Worm (Caenorhabditis elegans) whole organism, L1 larva: ENCODE results near the gene nhr-48.

ENCODE experiments used
- C04F5.9 ChIP-seq: sonication (generic microtip); optimal IDR thresholded peaks from 2 replicates; lab custom pipeline; 2016; ENCODE audit warnings: missing genetic modification characterization, missing compliant biosample characterization
- aha-1 ChIP-seq: fragments of 150-350 bp; optimal IDR thresholded peaks from 2 replicates; lab custom pipeline; 2014; ENCODE audit warnings: missing biosample characterization, missing genetic modification characterization
- blmp-1 ChIP-seq: fragments of 150-350 bp; optimal IDR thresholded peaks from 2 replicates; lab custom pipeline; 2014; ENCODE audit warnings: missing biosample characterization, missing genetic modification characterization
- ceh-63 ChIP-seq: fragments of 200-800 bp; sonication (Bioruptor generic); optimal IDR thresholded peaks from 2 replicates; lab custom pipeline; 2018; ENCODE audit warnings: mild to moderate bottlenecking, missing genetic modification characterization, missing compliant biosample characterization
- ceh-8 ChIP-seq: fragments of 200-800 bp; sonication (Bioruptor generic); optimal IDR thresholded peaks from 2 replicates; lab custom pipeline; 2018; ENCODE audit warnings: mild to moderate bottlenecking, missing genetic modification characterization, moderate library complexity, missing compliant biosample characterization
- ceh-90 ChIP-seq: sonication (generic microtip); optimal IDR thresholded peaks from 2 replicates; lab custom pipeline; 2016; ENCODE audit warnings: missing genetic modification characterization, missing compliant biosample characterization
- efl-1 ChIP-seq, 4 experiments: fragments of 150-350 bp; optimal IDR thresholded peaks in 3 of 4; peaks in 1 of 4; 1 replicate in 1 of 4; 2 replicates in 3 of 4; lab custom pipeline; 2014; ENCODE audit warnings: missing biosample characterization in 2 of 4, missing genetic modification characterization in 2 of 4, missing genetic modification reagents in 2 of 4
- efl-3 ChIP-seq: fragments of 200-800 bp; sonication (Bioruptor generic); optimal IDR thresholded peaks from 2 replicates; lab custom pipeline; 2018; ENCODE audit warnings: mild to moderate bottlenecking, missing genetic modification characterization, missing compliant biosample characterization
- egl-27 ChIP-seq, 2 experiments: fragments of 150-350 bp in 1 of 2; sonication (generic microtip); optimal IDR thresholded peaks; 3 replicates each; lab custom pipeline; 2017 to 2018; ENCODE audit warnings: missing biosample characterization in 2 of 2, missing genetic modification characterization in 2 of 2, missing genetic modification reagents in 2 of 2
- elt-2 ChIP-seq: sonication (generic microtip); optimal IDR thresholded peaks from 2 replicates; lab custom pipeline; 2016; ENCODE audit warnings: missing genetic modification characterization, mild to moderate bottlenecking, inconsistent platforms, missing compliant biosample characterization, missing genetic modification reagents
- elt-3 ChIP-seq, 6 experiments: fragments of 150-350 bp in 1 of 6; sonication (generic microtip); optimal IDR thresholded peaks; 2 replicates each; lab custom pipeline; 2017 to 2018; ENCODE audit warnings: missing biosample characterization in 6 of 6, missing genetic modification characterization in 6 of 6, inconsistent platforms in 1 of 6
- ets-5 ChIP-seq: fragments of 200-800 bp; sonication (Bioruptor generic); IDR thresholded peaks from 2 replicates; pipeline ENCODE4 v1.3.6; 2022; ENCODE audit warnings: missing genetic modification characterization, missing compliant biosample characterization
- fos-1 ChIP-seq: fragments of 150-350 bp; optimal IDR thresholded peaks from 2 replicates; lab custom pipeline; 2014; ENCODE audit warnings: missing biosample characterization, missing genetic modification characterization
- grh-1 ChIP-seq: fragments of 200-800 bp; sonication (Bioruptor generic); IDR thresholded peaks from 2 replicates; pipeline ENCODE4 v1.3.6; 2022; ENCODE audit warnings: missing genetic modification reagents, missing genetic modification characterization, missing compliant biosample characterization
- hlh-17 ChIP-seq: fragments of 200-800 bp; sonication (Bioruptor generic); optimal IDR thresholded peaks from 2 replicates; lab custom pipeline; 2018; ENCODE audit warnings: missing genetic modification characterization, mild to moderate bottlenecking, missing compliant biosample characterization, moderate library complexity, borderline replicate concordance
- hlh-4 ChIP-seq: sonication (generic microtip); optimal IDR thresholded peaks from 2 replicates; lab custom pipeline; 2016; ENCODE audit warnings: mild to moderate bottlenecking, missing genetic modification characterization, missing compliant biosample characterization
- jun-1 ChIP-seq: fragments of 150-350 bp; optimal IDR thresholded peaks from 2 replicates; lab custom pipeline; 2014; ENCODE audit warnings: missing biosample characterization, missing genetic modification reagents, missing genetic modification characterization
- lin-13 ChIP-seq: fragments of 150-350 bp; optimal IDR thresholded peaks from 2 replicates; lab custom pipeline; 2014; ENCODE audit warnings: missing biosample characterization, missing genetic modification reagents, missing genetic modification characterization
- lin-14 ChIP-seq: fragments of 200-800 bp; sonication (Bioruptor generic); optimal IDR thresholded peaks from 2 replicates; lab custom pipeline; 2018; ENCODE audit warnings: mild to moderate bottlenecking, missing genetic modification characterization, moderate library complexity, missing compliant biosample characterization
- lin-35 ChIP-seq, 2 experiments: fragments of 150-350 bp; optimal IDR thresholded peaks; 2 replicates each; lab custom pipeline; 2014; ENCODE audit warnings: missing biosample characterization in 2 of 2, missing genetic modification characterization in 2 of 2, missing genetic modification reagents in 2 of 2
- lin-39 ChIP-seq: fragments of 150-350 bp; optimal IDR thresholded peaks from 2 replicates; lab custom pipeline; 2014; ENCODE audit warnings: missing biosample characterization, missing genetic modification reagents, missing genetic modification characterization
- lir-3 ChIP-seq: sonication (generic microtip); optimal IDR thresholded peaks from 2 replicates; lab custom pipeline; 2016; ENCODE audit warnings: mild to moderate bottlenecking, missing genetic modification characterization, moderate library complexity, missing compliant biosample characterization; ENCODE audit not compliant: poor library complexity
- lsy-2 ChIP-seq, 2 experiments: fragments of 150-350 bp; optimal IDR thresholded peaks; 2 replicates each; lab custom pipeline; 2014; ENCODE audit warnings: missing biosample characterization in 2 of 2, missing genetic modification characterization in 2 of 2
- mdl-1 ChIP-seq, 2 experiments: fragments of 150-350 bp; optimal IDR thresholded peaks; 2 replicates each; lab custom pipeline; 2014 to 2017; ENCODE audit warnings: missing biosample characterization in 2 of 2, missing genetic modification characterization in 2 of 2, inconsistent platforms in 1 of 2
- mep-1 ChIP-seq: fragments of 150-350 bp; optimal IDR thresholded peaks from 2 replicates; lab custom pipeline; 2014; ENCODE audit warnings: missing biosample characterization, missing genetic modification characterization
- nhr-11 ChIP-seq: fragments of 150-350 bp; optimal IDR thresholded peaks from 2 replicates; lab custom pipeline; 2014; ENCODE audit warnings: missing biosample characterization, missing genetic modification characterization
- nhr-12 ChIP-seq: sonication (generic microtip); optimal IDR thresholded peaks from 2 replicates; lab custom pipeline; 2017; ENCODE audit warnings: missing biosample characterization, missing genetic modification characterization
- nhr-19 ChIP-seq: fragments of 200-800 bp; sonication (Bioruptor generic); conservative IDR thresholded peaks from 2 replicates; pipeline ENCODE4 v1.3.6; 2022; ENCODE audit warnings: missing genetic modification characterization, missing compliant biosample characterization
- nhr-20 ChIP-seq: sonication (generic microtip); optimal IDR thresholded peaks from 2 replicates; lab custom pipeline; 2016; ENCODE audit warnings: mild to moderate bottlenecking, missing genetic modification characterization, missing compliant biosample characterization
- nhr-237 ChIP-seq: fragments of 150-350 bp; optimal IDR thresholded peaks from 2 replicates; lab custom pipeline; 2014; ENCODE audit warnings: missing biosample characterization, missing genetic modification characterization
- nhr-28 ChIP-seq: fragments of 150-350 bp; optimal IDR thresholded peaks from 2 replicates; lab custom pipeline; 2014; ENCODE audit warnings: missing biosample characterization, missing genetic modification characterization
- nhr-47 ChIP-seq: sonication (generic microtip); optimal IDR thresholded peaks from 2 replicates; lab custom pipeline; 2016; ENCODE audit warnings: mild to moderate bottlenecking, missing genetic modification characterization, moderate library complexity, missing compliant biosample characterization
- nhr-71 ChIP-seq: sonication (generic microtip); optimal IDR thresholded peaks from 2 replicates; lab custom pipeline; 2016; ENCODE audit warnings: mild to moderate bottlenecking, missing genetic modification characterization, moderate library complexity, missing compliant biosample characterization
- nhr-85 ChIP-seq: sonication (generic microtip); peaks from one replicate; lab custom pipeline; 2016; ENCODE audit warnings: missing genetic modification characterization, inconsistent platforms, missing compliant biosample characterization
- nhr-90 ChIP-seq: sonication (generic microtip); optimal IDR thresholded peaks from 2 replicates; lab custom pipeline; 2016; ENCODE audit warnings: mild to moderate bottlenecking, missing genetic modification characterization, missing compliant biosample characterization; ENCODE audit not compliant: poor library complexity
- pqm-1 ChIP-seq: sonication (generic microtip); optimal IDR thresholded peaks from 3 replicates; lab custom pipeline; 2017; ENCODE audit warnings: missing biosample characterization, missing genetic modification characterization
- skn-1 ChIP-seq: fragments of 150-350 bp; optimal IDR thresholded peaks from 2 replicates; lab custom pipeline; 2014; ENCODE audit warnings: missing biosample characterization, missing genetic modification characterization
- snu-23 ChIP-seq: sonication (generic microtip); optimal IDR thresholded peaks from 2 replicates; lab custom pipeline; 2016; ENCODE audit warnings: missing genetic modification characterization, missing compliant biosample characterization
- sup-37 ChIP-seq: fragments of 200-800 bp; sonication (Bioruptor generic); optimal IDR thresholded peaks from 2 replicates; lab custom pipeline; 2018; ENCODE audit warnings: mild to moderate bottlenecking, missing genetic modification characterization, missing compliant biosample characterization
- tbx-2 ChIP-seq: sonication (generic microtip); optimal IDR thresholded peaks from 2 replicates; lab custom pipeline; 2016; ENCODE audit warnings: missing genetic modification characterization, missing compliant biosample characterization
- unc-130 ChIP-seq: fragments of 150-350 bp; optimal IDR thresholded peaks from 2 replicates; lab custom pipeline; 2017; ENCODE audit warnings: missing biosample characterization, missing genetic modification characterization, inconsistent platforms
- unc-62 ChIP-seq: fragments of 150-350 bp; optimal IDR thresholded peaks from 2 replicates; lab custom pipeline; 2014; ENCODE audit warnings: missing biosample characterization, missing genetic modification reagents, missing genetic modification characterization
- unc-86 ChIP-seq: sonication (generic microtip); optimal IDR thresholded peaks from 2 replicates; lab custom pipeline; 2016; ENCODE audit warnings: missing genetic modification characterization, missing compliant biosample characterization
- vab-15 ChIP-seq: sonication (generic microtip); optimal IDR thresholded peaks from 2 replicates; lab custom pipeline; 2017; ENCODE audit warnings: missing genotype, mild to moderate bottlenecking, missing genetic modification characterization, missing compliant biosample characterization
- xbp-1 ChIP-seq: sonication (generic microtip); optimal IDR thresholded peaks from 2 replicates; lab custom pipeline; 2016; ENCODE audit warnings: missing genetic modification characterization, missing compliant biosample characterization
- zag-1 ChIP-seq: fragments of 150-350 bp; optimal IDR thresholded peaks from 2 replicates; lab custom pipeline; 2014; ENCODE audit warnings: missing biosample characterization, missing genetic modification characterization
- zip-4 ChIP-seq: fragments of 200-800 bp; sonication (Bioruptor generic); optimal IDR thresholded peaks from 2 replicates; lab custom pipeline; 2018; ENCODE audit warnings: mild to moderate bottlenecking, missing genetic modification characterization, moderate library complexity, missing compliant biosample characterization
- ztf-11 ChIP-seq, 2 experiments: sonication (generic microtip); optimal IDR thresholded peaks; 2 replicates each; lab custom pipeline; 2016 to 2017; ENCODE audit warnings: missing genetic modification characterization in 2 of 2, missing biosample characterization in 1 of 2, missing compliant biosample characterization in 1 of 2
- ztf-4 ChIP-seq: fragments of 150-350 bp; optimal IDR thresholded peaks from 2 replicates; lab custom pipeline; 2014; ENCODE audit warnings: missing biosample characterization, missing genetic modification characterization

Gene nhr-48

DNA sequence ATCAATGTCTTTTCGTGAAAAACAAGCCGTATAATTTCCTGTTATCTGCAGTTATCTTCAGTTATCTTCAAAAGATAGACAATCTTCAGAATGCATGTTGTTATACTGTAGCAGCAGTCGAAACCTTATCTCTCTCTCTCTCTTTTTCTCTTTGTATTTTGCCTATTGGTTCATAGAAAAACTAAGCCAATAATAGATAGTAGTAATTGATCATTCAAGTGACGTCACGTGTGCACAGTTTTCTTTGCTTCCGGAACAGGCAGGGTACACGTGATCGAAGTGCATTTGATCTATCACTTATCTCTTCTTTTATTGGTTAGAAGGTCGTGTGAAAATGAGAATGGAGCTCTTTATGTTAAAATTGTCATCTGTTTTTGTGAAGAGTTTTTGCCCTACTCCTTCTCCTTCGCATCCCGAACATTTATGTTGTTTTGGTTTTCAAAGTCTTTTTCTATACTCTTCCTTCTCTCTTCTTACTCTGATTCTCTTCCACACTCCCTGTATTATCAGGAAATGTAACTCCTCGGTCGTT is 3.4 kb upstream of the nhr-48 start:
- TF ChIP-seq lin-13 (GFP tag; lab: Kevin White, UChicago) (peak; percentile 11), pqm-1 (tag; lab: Kevin White, UChicago) (no peak), hlh-4 (tag; lab: Kevin White, UChicago) (no peak), tbx-2 (tag; lab: Kevin White, UChicago) (peak; percentile 13), efl-3 (GFP tag; lab: Kevin White, UChicago) (no peak), elt-3 (tag; optimal IDR thresholded peaks at IDR 0.05; lab: Kevin White, UChicago) (peak in 5 of 6 experiments; percentile 78 to 93 (median 91)), nhr-90 (tag; lab: Kevin White, UChicago) (peak; percentile 65), skn-1 (tag; lab: Kevin White, UChicago) (no peak), xbp-1 (no peak), lin-14 (GFP tag; lab: Kevin White, UChicago) (peak; percentile 46), ceh-63 (no peak), nhr-20 (peak; percentile 80), unc-130 (tag; lab: Kevin White, UChicago) (no peak), nhr-47 (peak; percentile 19), jun-1 (tag; lab: Kevin White, UChicago) (no peak), snu-23 (GFP tag; lab: Kevin White, UChicago) (peak; percentile 61), nhr-71 (tag; lab: Kevin White, UChicago) (peak; percentile 78), nhr-85 (tag; lab: Kevin White, UChicago) (peak; percentile 94), nhr-12 (no peak), nhr-19 (peak; percentile 30; the same call in 1 of the 2 replicates), lir-3 (tag; lab: Kevin White, UChicago) (no peak), blmp-1 (tag; lab: Kevin White, UChicago) (peak; percentile 10), lin-35 (GFP tag; optimal IDR thresholded peaks at IDR 0.05; lab: Kevin White, UChicago) (peak in 1 of 2 experiments; percentile 33), lsy-2 (tag; optimal IDR thresholded peaks at IDR 0.05; lab: Kevin White, UChicago) (peak in 1 of 2 experiments; percentile 8), mdl-1 (tag; optimal IDR thresholded peaks at IDR 0.05; lab: Kevin White, UChicago) (peak in 1 of 2 experiments; percentile 26), aha-1 (tag; lab: Kevin White, UChicago) (no peak), efl-1 (optimal IDR thresholded peaks at IDR 0.05; lab: Kevin White, UChicago) (no peak), efl-1 (GFP tag; optimal IDR thresholded peaks at IDR 0.05 in 1 of 2; lab: Kevin White, UChicago) (peak in 1 of 2 experiments; percentile 33), elt-2 (tag; lab: Kevin White, UChicago) (peak; percentile 87), zip-4 (GFP tag; lab: Kevin White, UChicago) (no peak), grh-1 (GFP tag; lab: Robert Waterston, UW) (0 out of 2 replicates have a peak, but pooled peaks have one; percentile 44), nhr-11 (tag; lab: Kevin White, UChicago) (no peak)

DNA sequence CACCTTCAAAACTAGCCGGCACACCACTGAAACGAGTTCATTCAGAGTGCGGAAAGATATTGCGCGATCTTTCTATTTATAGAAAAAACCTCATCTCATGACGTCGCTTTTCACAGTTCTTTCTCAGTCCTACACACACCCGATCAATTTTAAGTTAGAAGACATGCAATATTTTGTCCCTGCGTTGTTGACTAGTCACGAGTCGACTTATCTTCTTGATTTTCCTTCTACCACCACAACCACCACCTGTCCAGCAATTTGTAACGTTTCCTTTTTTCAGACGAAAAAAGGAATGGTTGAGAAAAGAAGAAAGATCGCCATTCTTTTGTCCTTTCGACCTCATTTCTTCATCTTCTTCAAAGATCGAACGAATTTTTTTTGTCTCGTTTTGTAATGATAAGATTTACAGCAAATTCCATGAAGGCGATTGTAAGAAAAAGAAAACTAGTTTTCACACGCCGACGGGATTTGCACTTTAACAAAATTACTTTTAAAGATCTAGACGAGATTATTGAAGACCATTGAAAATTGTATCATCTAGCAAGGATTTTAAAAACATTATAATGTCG is 1.8 kb upstream of the nhr-48 start:
- TF ChIP-seq C04F5.9 = no peak
- no peak for TF ChIP-seq lin-39
- peak; percentile 50 for TF ChIP-seq blmp-1 (tag; lab: Kevin White, UChicago)
- TF ChIP-seq fos-1 (tag; lab: Kevin White, UChicago) = no peak
- TF ChIP-seq zip-4 (GFP tag; lab: Kevin White, UChicago) = no peak
- TF ChIP-seq ets-5 (GFP tag; lab: Robert Waterston, UW) = no peak
- TF ChIP-seq egl-27 (tag; optimal IDR thresholded peaks at IDR 0.05; lab: Kevin White, UChicago) = no peak
- no peak for TF ChIP-seq ztf-11 (tag; optimal IDR thresholded peaks at IDR 0.05; lab: Kevin White, UChicago)
- TF ChIP-seq ztf-4 (tag; lab: Kevin White, UChicago) = no peak
- no peak for TF ChIP-seq unc-62 (GFP tag; lab: Kevin White, UChicago)
- no peak for TF ChIP-seq nhr-12
- TF ChIP-seq lir-3 (tag; lab: Kevin White, UChicago) = no peak
- TF ChIP-seq ceh-90 = no peak
- TF ChIP-seq zag-1 (tag; lab: Kevin White, UChicago) = no peak
- TF ChIP-seq lin-14 (GFP tag; lab: Kevin White, UChicago) = peak; percentile 72
- TF ChIP-seq hlh-17 (GFP tag; lab: Kevin White, UChicago) = no peak
- TF ChIP-seq unc-86 (tag; lab: Kevin White, UChicago) = no peak
- peak; percentile 17 for TF ChIP-seq mep-1 (tag; lab: Kevin White, UChicago)
- TF ChIP-seq vab-15 (tag; lab: Kevin White, UChicago) = peak; percentile 87
- TF ChIP-seq nhr-28 (tag; lab: Kevin White, UChicago) = no peak
- no peak for TF ChIP-seq sup-37 (GFP tag; lab: Kevin White, UChicago)
- no peak for TF ChIP-seq ceh-8 (GFP tag; lab: Kevin White, UChicago)
- peak; percentile 97 for TF ChIP-seq nhr-85 (tag; lab: Kevin White, UChicago)
- peak; percentile 20 for TF ChIP-seq nhr-47
- no peak for TF ChIP-seq nhr-237
- peak; percentile 77 for TF ChIP-seq nhr-20
- peak; percentile 43 for TF ChIP-seq nhr-19
